Fruit fly (Drosophila melanogaster): ENCODE measurements around the gene CG5080.
A peak's percentile ranks its signal among the peaks of the same experiment; 100 is the strongest.

- TF ChIP-seq Snoo (tag; optimal IDR thresholded peaks at IDR 0.05): peak; percentile 64
- peak; percentile 83 for TF ChIP-seq CG17806 (tag; optimal IDR thresholded peaks at IDR 0.05)
- TF ChIP-seq CG4496 (GFP tag; IDR thresholded peaks at IDR 0.05): peak; percentile 92
- peak; percentile 87 for TF ChIP-seq CG32121 (GFP tag; IDR thresholded peaks at IDR 0.05)
- peak; percentile 57 for TF ChIP-seq CG34367 (tag; optimal IDR thresholded peaks at IDR 0.05)
- TF ChIP-seq gl (tag; optimal IDR thresholded peaks at IDR 0.05): peak; percentile 32
- no peak for TF ChIP-seq Pif1B (GFP tag; optimal IDR thresholded peaks at IDR 0.05)
- TF ChIP-seq EcR (GFP tag; optimal IDR thresholded peaks at IDR 0.05): peak; percentile 72
- no peak for TF ChIP-seq D1 (tag; optimal IDR thresholded peaks at IDR 0.05)
- no peak for TF ChIP-seq CG14655 (GFP tag; optimal IDR thresholded peaks at IDR 0.05)
- TF ChIP-seq fd96Ca (GFP tag; IDR thresholded peaks at IDR 0.05): peak; percentile 60; the same call in 1 of the 3 replicates
- peak; percentile 73 for TF ChIP-seq CG9948 (tag; optimal IDR thresholded peaks at IDR 0.05)
Observed at dm6 chr2L:1185642-1186497, 22.2 kb upstream of the CG5080 start, which contains the start of gene CG5001.
